Fruit fly (Drosophila melanogaster): ENCODE results near the gene CSN3.

dm6 chr3L:20815666-20816375, 25.6 kb downstream of the CSN3 start, which contains the start of the genes CG3618 and Pka-R1:
- TF ChIP-seq CG3032 (tag; optimal IDR thresholded peaks at IDR 0.05) (no peak), cyc (GFP tag; optimal IDR thresholded peaks at IDR 0.05) (no peak), CG6854 (GFP tag; optimal IDR thresholded peaks at IDR 0.05) (no peak), CG11294 (GFP tag; IDR thresholded peaks at IDR 0.05) (no peak), spab (GFP tag; optimal IDR thresholded peaks at IDR 0.05) (no peak), CG32006 (GFP tag; optimal IDR thresholded peaks at IDR 0.05) (no peak), fd59A (GFP tag; optimal IDR thresholded peaks at IDR 0.05) (no peak), OdsH (GFP tag; optimal IDR thresholded peaks at IDR 0.05) (no peak), Gug (GFP tag; IDR thresholded peaks at IDR 0.05) (no peak), Smox (GFP tag; optimal IDR thresholded peaks at IDR 0.05) (no peak), Hr39 (GFP tag; optimal IDR thresholded peaks at IDR 0.05) (no peak), CG6792 (GFP tag; optimal IDR thresholded peaks at IDR 0.05) (no peak), Eip93F (GFP tag; optimal IDR thresholded peaks at IDR 0.05) (no peak)
